Worm (Caenorhabditis elegans): Measurements from ENCODE around the gene lron-4.

The lron-4 gene

ce11 chrII:8075324-8075810, 36.6 kb downstream of the lron-4 start, which contains the start of gene K02C4.2 (continued):
- TF ChIP-seq mxl-2 (GFP tag; conservative IDR thresholded peaks at IDR 0.05) = no peak
- no peak for TF ChIP-seq daf-8 (GFP tag; IDR thresholded peaks at IDR 0.05)
- TF ChIP-seq pqm-1 (tag; optimal IDR thresholded peaks at IDR 0.05) = peak; percentile 28
- no peak for TF ChIP-seq ceh-32 (tag; optimal IDR thresholded peaks at IDR 0.05; ENCODE audit: poor library complexity)
- TF ChIP-seq F49E8.2 (tag; optimal IDR thresholded peaks at IDR 0.05; ENCODE audit: borderline replicate concordance) = peak; percentile 45
- peak in 1 of 2 experiments; percentile 81; a peak in 1 of 4 replicates for TF ChIP-seq madf-5 (GFP tag; IDR thresholded peaks at IDR 0.05)
- no peak for TF ChIP-seq fos-1 (tag; optimal IDR thresholded peaks at IDR 0.05)
- TF ChIP-seq fkh-10 (GFP tag; optimal IDR thresholded peaks at IDR 0.05) = no peak
- no peak for TF ChIP-seq nhr-237 (tag; optimal IDR thresholded peaks at IDR 0.05)
- TF ChIP-seq egl-27 (tag; optimal IDR thresholded peaks at IDR 0.05) = no peak
- TF ChIP-seq dve-1 (tag; optimal IDR thresholded peaks at IDR 0.05; ENCODE audit: insufficient read depth) = peak; percentile 73
- TF ChIP-seq duxl-1 (tag; optimal IDR thresholded peaks at IDR 0.05; ENCODE audit: poor library complexity) = peak; percentile 92
- no peak for TF ChIP-seq skn-1 (tag; optimal IDR thresholded peaks at IDR 0.05)
- TF ChIP-seq php-3 (GFP tag; IDR thresholded peaks at IDR 0.05) = peak; percentile 78
- TF ChIP-seq ceh-28 (tag; optimal IDR thresholded peaks at IDR 0.05) = no peak
- TF ChIP-seq mdt-29 (GFP tag; IDR thresholded peaks at IDR 0.05) = peak; percentile 55; the same call in 1 of the 2 replicates
- TF ChIP-seq nhr-28 (tag; optimal IDR thresholded peaks at IDR 0.05) = peak; percentile 54
- peak; percentile 18 for TF ChIP-seq nhr-10 (tag; optimal IDR thresholded peaks at IDR 0.05)
- peak; percentile 62; the same call in 1 of the 2 replicates for TF ChIP-seq zfp-3 (GFP tag; conservative IDR thresholded peaks at IDR 0.05)
- no peak for TF ChIP-seq ztf-11 (tag; optimal IDR thresholded peaks at IDR 0.05)
- no peak for TF ChIP-seq attf-4 (tag; optimal IDR thresholded peaks at IDR 0.05)
- no peak for TF ChIP-seq set-16 (GFP tag; IDR thresholded peaks at IDR 0.05)
- TF ChIP-seq lin-29 (GFP tag; IDR thresholded peaks at IDR 0.05) = 0 out of 2 replicates have a peak, but pooled peaks have one; percentile 40
- TF ChIP-seq unc-62 (GFP tag; optimal IDR thresholded peaks at IDR 0.05 in 1 of 2) = no peak
- no peak for TF ChIP-seq unc-62 (tag; optimal IDR thresholded peaks at IDR 0.05)
- TF ChIP-seq hif-1 (tag; optimal IDR thresholded peaks at IDR 0.05) = peak in 1 of 2 experiments; percentile 39
- peak; percentile 18 for TF ChIP-seq F10B5.3 (tag; optimal IDR thresholded peaks at IDR 0.05)
- peak; percentile 80 for TF ChIP-seq vab-7 (GFP tag; IDR thresholded peaks at IDR 0.05)
- TF ChIP-seq aly-2 (tag; optimal IDR thresholded peaks at IDR 0.05) = no peak
- TF ChIP-seq snpc-4 (tag; optimal IDR thresholded peaks at IDR 0.05) = peak; percentile 12
- TF ChIP-seq D1046.2 (GFP tag; IDR thresholded peaks at IDR 0.05) = peak; percentile 88
- peak; percentile 77 for TF ChIP-seq ztf-7 (tag; optimal IDR thresholded peaks at IDR 0.05)
- no peak for TF ChIP-seq daf-12 (tag; optimal IDR thresholded peaks at IDR 0.05)
- TF ChIP-seq Y5F2A.4 (GFP tag; optimal IDR thresholded peaks at IDR 0.05) = peak; percentile 68
- no peak for TF ChIP-seq nhr-11 (tag; optimal IDR thresholded peaks at IDR 0.05)
- peak; percentile 31 for TF ChIP-seq jun-1 (tag; optimal IDR thresholded peaks at IDR 0.05)
- TF ChIP-seq gei-8 (GFP tag; optimal IDR thresholded peaks at IDR 0.05) = peak; percentile 82
- TF ChIP-seq ama-1 (optimal IDR thresholded peaks at IDR 0.05) = no peak
- TF ChIP-seq dmd-9 (GFP tag; IDR thresholded peaks at IDR 0.05) = no peak
- no peak for TF ChIP-seq ceh-44 (GFP tag; IDR thresholded peaks at IDR 0.05)
- TF ChIP-seq T26A8.4 (GFP tag; IDR thresholded peaks at IDR 0.05) = peak; percentile 84
- TF ChIP-seq nhr-77 (tag; optimal IDR thresholded peaks at IDR 0.05) = peak; percentile 35
- TF ChIP-seq nhr-76 (tag; optimal IDR thresholded peaks at IDR 0.05) = no peak
- TF ChIP-seq ZK337.2 (GFP tag; IDR thresholded peaks at IDR 0.05) = peak; percentile 63; the same call in 1 of the 2 replicates
- no peak for TF ChIP-seq ceh-62 (tag; optimal IDR thresholded peaks at IDR 0.05)
- TF ChIP-seq sdz-12 (GFP tag; optimal IDR thresholded peaks at IDR 0.05) = peak; percentile 72
- peak; percentile 64 for TF ChIP-seq lir-3 (tag; optimal IDR thresholded peaks at IDR 0.05)
- TF ChIP-seq daf-19 (GFP tag; conservative IDR thresholded peaks at IDR 0.05) = peak; percentile 68; the same call in 1 of the 2 replicates
- peak; percentile 80; the same call in 1 of the 2 replicates for TF ChIP-seq Y48G9A.11 (GFP tag; IDR thresholded peaks at IDR 0.05)
- TF ChIP-seq dpl-1 (GFP tag; optimal IDR thresholded peaks at IDR 0.05) = peak; percentile 47
- TF ChIP-seq cey-2 (tag; optimal IDR thresholded peaks at IDR 0.05; ENCODE audit: borderline replicate concordance, insufficient read depth) = no peak
- TF ChIP-seq rbr-2 (tag; optimal IDR thresholded peaks at IDR 0.05) = peak; percentile 62
